Fruit fly (Drosophila melanogaster) whole organism, pupa: ENCODE data around the gene Crag.

Experiments
- CG10348 ChIP-seq: fragments of 200-800 bp; sonication (Bioruptor generic); IDR thresholded peaks from 2 replicates; pipeline ENCODE4 v1.3.6; 2022; ENCODE audit warnings: missing biosample characterization, missing genetic modification characterization
- CG12605 ChIP-seq: fragments of 200-800 bp; sonication (Bioruptor generic); IDR thresholded peaks from 2 replicates; pipeline ENCODE4 v1.3.6; 2022; ENCODE audit warnings: missing biosample characterization, missing genetic modification characterization
- CG13204 ChIP-seq: fragments of 200-800 bp; sonication (Bioruptor generic); optimal IDR thresholded peaks from 2 replicates; lab custom pipeline; 2018; ENCODE audit warnings: missing biosample characterization, mild to moderate bottlenecking, missing genetic modification characterization, moderate library complexity
- CG14655 ChIP-seq: fragments of 200-800 bp; sonication (Bioruptor generic); optimal IDR thresholded peaks from 3 replicates; lab custom pipeline; 2017; ENCODE audit warnings: mild to moderate bottlenecking, missing biosample characterization, missing genetic modification reagents, missing genetic modification characterization
- CG15710 ChIP-seq: fragments of 200-800 bp; sonication (Bioruptor generic); optimal IDR thresholded peaks from 2 replicates; lab custom pipeline; 2018; ENCODE audit warnings: missing biosample characterization, mild to moderate bottlenecking, missing genetic modification characterization, moderate library complexity
- CG17806 ChIP-seq: fragments of 200-800 bp; sonication (Bioruptor generic); optimal IDR thresholded peaks from 2 replicates; lab custom pipeline; 2018; ENCODE audit warnings: missing biosample characterization, mild to moderate bottlenecking, missing genetic modification characterization, moderate library complexity
- CG32121 ChIP-seq: fragments of 200-800 bp; sonication (Bioruptor generic); IDR thresholded peaks from 2 replicates; pipeline ENCODE4 v1.3.6; 2022; ENCODE audit warnings: missing biosample characterization, missing genetic modification characterization
- CG34367 ChIP-seq: fragments of 200-800 bp; sonication (Bioruptor generic); optimal IDR thresholded peaks from 2 replicates; lab custom pipeline; 2018; ENCODE audit warnings: missing biosample characterization, mild to moderate bottlenecking, missing genetic modification characterization
- CG4496 ChIP-seq: fragments of 200-800 bp; sonication (Bioruptor generic); IDR thresholded peaks from 3 replicates; pipeline ENCODE4 v1.3.6; 2022; ENCODE audit warnings: missing biosample characterization, missing genetic modification characterization
- CG8159 ChIP-seq: fragments of 200-800 bp; sonication (Bioruptor generic); optimal IDR thresholded peaks from 3 replicates; lab custom pipeline; 2018; ENCODE audit warnings: missing biosample characterization, mild to moderate bottlenecking, missing genetic modification characterization, moderate library complexity
- CG8301 ChIP-seq: fragments of 200-800 bp; sonication (Bioruptor generic); optimal IDR thresholded peaks from 2 replicates; lab custom pipeline; 2018; ENCODE audit warnings: missing biosample characterization, mild to moderate bottlenecking, missing genetic modification characterization
- CG9948 ChIP-seq: fragments of 200-800 bp; sonication (Bioruptor generic); optimal IDR thresholded peaks from 2 replicates; lab custom pipeline; 2018; ENCODE audit warnings: missing biosample characterization, mild to moderate bottlenecking, missing genetic modification characterization, moderate library complexity
- D1 ChIP-seq: fragments of 200-800 bp; sonication (Bioruptor generic); optimal IDR thresholded peaks from 2 replicates; lab custom pipeline; 2018; ENCODE audit warnings: missing biosample characterization, mild to moderate bottlenecking, missing genetic modification characterization, moderate library complexity
- EcR ChIP-seq: fragments of 200-800 bp; sonication (Bioruptor generic); optimal IDR thresholded peaks from 3 replicates; lab custom pipeline; 2019; ENCODE audit warnings: missing biosample characterization, missing genetic modification characterization, mild to moderate bottlenecking, moderate library complexity, missing genetic modification reagents
- Ets98B ChIP-seq: fragments of 200-800 bp; sonication (Bioruptor generic); IDR thresholded peaks from 2 replicates; pipeline ENCODE4 v1.3.6; 2022; ENCODE audit warnings: missing biosample characterization, missing genetic modification characterization
- Pif1A ChIP-seq: fragments of 200-800 bp; sonication (Bioruptor generic); optimal IDR thresholded peaks from 3 replicates; lab custom pipeline; 2016; ENCODE audit warnings: missing biosample characterization, missing genetic modification characterization
- Pif1B ChIP-seq: fragments of 200-800 bp; sonication (Bioruptor generic); optimal IDR thresholded peaks from 3 replicates; lab custom pipeline; 2016; ENCODE audit warnings: missing biosample characterization, missing genetic modification characterization
- Snoo ChIP-seq: fragments of 200-800 bp; sonication (Bioruptor generic); optimal IDR thresholded peaks from 3 replicates; lab custom pipeline; 2017; ENCODE audit warnings: missing biosample characterization, mild to moderate bottlenecking, missing genetic modification characterization, inconsistent platforms
- fd96Ca ChIP-seq: fragments of 200-800 bp; sonication (Bioruptor generic); IDR thresholded peaks from 3 replicates; pipeline ENCODE4 v1.3.6; 2022; ENCODE audit warnings: missing biosample characterization, missing genetic modification characterization
- gl ChIP-seq: fragments of 200-800 bp; sonication (Bioruptor generic); optimal IDR thresholded peaks from 2 replicates; lab custom pipeline; 2018; ENCODE audit warnings: missing biosample characterization, mild to moderate bottlenecking, missing genetic modification characterization
- rn ChIP-seq: fragments of 200-800 bp; sonication (Bioruptor generic); IDR thresholded peaks from 2 replicates; pipeline ENCODE4 v1.3.6; 2022; ENCODE audit warnings: missing biosample characterization, missing genetic modification characterization

Gene Crag

DNA sequence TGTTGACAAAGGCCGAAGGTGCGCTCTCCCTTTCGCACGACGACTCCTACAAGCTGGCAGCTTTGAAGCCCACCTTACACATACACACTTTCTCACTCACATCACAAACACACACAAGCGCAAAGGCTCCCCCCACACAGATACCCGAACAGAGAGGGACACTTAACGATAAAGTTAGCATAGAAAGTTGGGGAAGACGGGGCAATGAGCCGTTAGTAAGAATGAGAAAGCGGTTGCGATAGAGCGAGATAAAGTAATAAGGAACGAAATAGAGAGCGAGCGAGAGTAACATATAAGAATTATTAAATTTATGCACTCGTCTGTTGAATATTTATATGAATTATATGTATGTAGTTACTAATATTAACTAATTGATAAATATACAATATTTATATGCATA lies 22.8 kb upstream of the Crag start:
- TF ChIP-seq D1 (tag; lab: Kevin White, UChicago) (no peak), EcR (GFP tag; lab: Kevin White, UChicago) (peak; percentile 13), CG13204 (GFP tag; lab: Kevin White, UChicago) (no peak), Pif1B (GFP tag; lab: Kevin White, UChicago) (no peak)

DNA sequence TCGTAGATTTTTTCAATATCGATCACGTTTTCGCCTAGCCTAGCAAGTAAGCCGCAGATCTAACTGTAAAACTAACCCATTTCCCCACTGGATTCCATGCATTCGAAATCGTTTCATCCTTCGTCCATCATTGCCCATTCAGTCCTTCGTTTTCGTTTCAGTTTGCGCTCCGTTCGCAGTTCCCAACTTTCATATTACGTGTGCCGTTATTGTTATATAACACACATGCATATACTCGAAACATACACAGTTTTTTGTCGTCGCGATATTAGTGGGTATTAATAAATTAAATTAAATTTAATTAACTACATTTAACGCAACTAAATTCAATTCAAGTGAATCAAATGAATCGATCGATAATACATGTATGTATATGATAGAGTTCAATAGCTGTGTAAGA lies 22.2 kb upstream of the Crag start:
- TF ChIP-seq CG12605 (no peak), Pif1A (GFP tag; lab: Kevin White, UChicago) (no peak), CG8301 (no peak), CG8159 (tag; lab: Kevin White, UChicago) (no peak), CG10348 (GFP tag; lab: Robert Waterston, UW) (no peak), Pif1B (GFP tag; lab: Kevin White, UChicago) (no peak), CG15710 (tag; lab: Kevin White, UChicago) (no peak), CG9948 (tag; lab: Kevin White, UChicago) (no peak), CG34367 (no peak), EcR (GFP tag; lab: Kevin White, UChicago) (no peak), gl (no peak)
- TF ChIP-seq, all 21 proteins: peak for 0

DNA sequence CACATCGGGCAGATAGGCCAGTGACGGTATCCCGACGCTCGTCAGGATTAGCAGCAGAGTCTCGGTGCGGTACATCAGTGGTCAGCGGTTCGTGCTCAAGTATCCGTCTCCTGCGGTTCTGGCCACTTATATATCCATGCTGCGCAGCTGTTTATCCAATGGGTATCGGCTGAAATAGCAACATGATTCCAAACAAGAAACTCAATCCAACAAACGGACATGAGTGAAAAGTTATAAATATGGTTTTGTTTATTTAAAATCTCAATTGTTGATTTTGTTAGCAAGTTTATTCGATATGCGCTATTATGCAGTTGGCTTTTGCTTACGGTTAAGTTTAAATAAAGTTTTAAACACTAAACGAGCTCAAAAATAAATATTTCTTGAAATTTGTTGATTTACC lies 21.0 kb upstream of the Crag start, which contains the start of gene CG12111:
Gene CG12111 (minus strand): TSS at position 101 of the 400 bp plus-strand sequence.
- TF ChIP-seq CG15710 (tag; lab: Kevin White, UChicago) (no peak), CG12605 (no peak), CG10348 (GFP tag; lab: Robert Waterston, UW) (no peak), fd96Ca (GFP tag; lab: Robert Waterston, UW) (no peak), CG4496 (GFP tag; lab: Robert Waterston, UW) (no peak), CG14655 (GFP tag; lab: Kevin White, UChicago) (no peak), CG13204 (GFP tag; lab: Kevin White, UChicago) (no peak), Snoo (tag; lab: Kevin White, UChicago) (no peak), Ets98B (GFP tag; lab: Robert Waterston, UW) (no peak), CG9948 (tag; lab: Kevin White, UChicago) (no peak)
- TF ChIP-seq, all 21 proteins: peak for 0

DNA sequence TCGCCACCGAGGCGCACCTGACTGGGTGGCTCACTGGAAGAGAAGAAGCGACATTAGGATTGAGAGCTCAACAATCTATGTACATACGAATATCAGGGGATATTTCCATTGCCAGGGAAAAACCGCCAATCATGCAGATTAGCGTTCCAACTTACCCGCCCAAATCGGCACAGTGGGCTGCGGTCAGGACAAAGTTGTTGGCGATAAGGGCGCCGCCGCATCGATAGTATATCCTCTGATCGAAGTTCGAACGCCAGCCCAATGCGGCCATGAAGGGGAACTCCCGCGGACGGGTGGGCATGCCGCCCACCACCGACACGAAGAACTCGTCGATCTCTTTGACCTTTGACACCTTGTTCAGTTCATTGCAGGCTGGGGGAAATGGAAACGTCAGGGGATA lies 19.9 kb upstream of the Crag start:
- TF ChIP-seq CG32121 (GFP tag; lab: Robert Waterston, UW) (no peak), Pif1A (GFP tag; lab: Kevin White, UChicago) (no peak), Pif1B (GFP tag; lab: Kevin White, UChicago) (no peak), CG12605 (no peak), CG14655 (GFP tag; lab: Kevin White, UChicago) (no peak), CG17806 (tag; lab: Kevin White, UChicago) (no peak), fd96Ca (GFP tag; lab: Robert Waterston, UW) (no peak), CG34367 (no peak), CG13204 (GFP tag; lab: Kevin White, UChicago) (no peak), Ets98B (GFP tag; lab: Robert Waterston, UW) (no peak), D1 (tag; lab: Kevin White, UChicago) (no peak)

DNA sequence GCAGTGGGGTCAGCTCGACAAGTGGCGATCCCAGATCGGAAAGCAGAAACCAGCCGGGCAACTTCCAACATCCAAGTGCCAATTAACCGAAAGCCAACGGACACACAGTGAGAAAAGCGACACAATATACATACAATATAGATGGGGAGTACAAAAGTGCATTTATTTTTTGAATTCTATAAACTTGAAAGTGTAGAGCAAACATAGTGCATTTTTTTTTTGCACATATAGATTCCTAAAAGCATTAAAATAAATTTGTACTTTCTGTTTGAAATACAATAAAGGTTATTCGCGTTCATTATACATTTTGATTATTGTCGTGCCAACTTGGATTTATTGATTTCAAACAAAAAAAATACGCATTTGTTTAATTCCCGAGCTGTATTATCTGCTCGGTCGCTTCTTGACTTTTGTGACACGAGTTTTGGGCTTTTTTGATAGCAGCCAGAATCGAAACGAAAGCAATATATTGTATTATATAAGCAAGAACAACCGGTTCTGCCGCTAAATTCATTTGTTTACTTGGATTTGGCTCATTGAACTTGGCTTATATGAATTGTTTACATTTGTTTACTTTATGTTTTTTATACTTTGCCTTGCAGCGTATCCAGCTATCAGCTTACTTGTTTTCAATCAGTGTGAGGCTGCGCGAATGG lies 18.8 kb upstream of the Crag start, which contains the start of gene spirit:
Gene spirit (minus strand): TSS at position 655 of the 656 bp plus-strand sequence.
- TF ChIP-seq Ets98B (GFP tag; lab: Robert Waterston, UW) (0 out of 2 replicates have a peak, but pooled peaks have one; percentile 10), CG14655 (GFP tag; lab: Kevin White, UChicago) (peak; percentile 14), D1 (tag; lab: Kevin White, UChicago) (no peak), CG32121 (GFP tag; lab: Robert Waterston, UW) (no peak), Pif1B (GFP tag; lab: Kevin White, UChicago) (no peak), CG13204 (GFP tag; lab: Kevin White, UChicago) (no peak), CG10348 (GFP tag; lab: Robert Waterston, UW) (no peak), CG12605 (no peak), CG15710 (tag; lab: Kevin White, UChicago) (no peak), Pif1A (GFP tag; lab: Kevin White, UChicago) (no peak), CG4496 (GFP tag; lab: Robert Waterston, UW) (no peak), CG34367 (no peak), EcR (GFP tag; lab: Kevin White, UChicago) (no peak), Snoo (tag; lab: Kevin White, UChicago) (no peak), fd96Ca (GFP tag; lab: Robert Waterston, UW) (no peak), rn (GFP tag; lab: Robert Waterston, UW) (no peak), gl (no peak), CG8301 (peak; percentile 1), CG9948 (tag; lab: Kevin White, UChicago) (no peak), CG8159 (tag; lab: Kevin White, UChicago) (no peak), CG17806 (tag; lab: Kevin White, UChicago) (no peak)
